Worm (Caenorhabditis elegans) whole organism, late embryonic: ENCODE measurements around the gene nspf-2.

Experiments
- dmd-4 ChIP-seq: sonication (generic microtip); optimal IDR thresholded peaks from 2 replicates; lab custom pipeline; 2016; ENCODE audit warnings: borderline replicate concordance, missing genetic modification characterization, missing compliant biosample characterization
- nhr-11 ChIP-seq: fragments of 150-350 bp; optimal IDR thresholded peaks from 2 replicates; lab custom pipeline; 2014; ENCODE audit warnings: missing biosample characterization, missing genetic modification characterization

DNA sequence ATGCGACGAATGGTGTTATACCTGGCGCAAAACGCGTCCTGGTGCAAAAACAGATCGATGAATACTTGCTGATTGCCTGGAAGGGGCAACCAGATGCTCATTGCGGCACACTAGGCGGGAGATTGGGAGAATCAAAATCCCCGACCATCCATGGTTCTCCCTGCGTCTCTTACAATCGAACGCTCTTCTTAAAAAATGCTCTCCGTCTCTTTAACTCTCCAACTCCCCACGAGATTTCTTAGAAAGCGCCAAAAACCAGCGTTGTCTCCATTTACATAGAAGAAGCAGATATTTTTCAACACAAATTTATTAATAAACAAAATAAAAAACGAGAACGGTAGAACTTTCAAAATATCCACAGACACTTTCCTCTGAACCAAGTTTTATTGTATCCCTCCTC is 7.6 kb upstream of the nspf-2 start, which contains the start of gene F34D6.1:
- TF ChIP-seq dmd-4 (no peak), nhr-11 (tag; lab: Kevin White, UChicago) (no peak)
